Fruit fly (Drosophila melanogaster) whole organism, embryonic: ENCODE data around the gene ebd1.

ENCODE experiments used
- Adf1 ChIP-seq: fragments of 200-800 bp; sonication (Bioruptor generic); IDR thresholded peaks from 2 replicates; pipeline ENCODE4 v1.3.6; 2022; ENCODE audit warnings: missing biosample characterization, missing genetic modification characterization
- Bgb ChIP-seq: fragments of 200-800 bp; sonication (Bioruptor generic); IDR thresholded peaks from 2 replicates; pipeline ENCODE4 v1.3.6; 2022; ENCODE audit warnings: missing biosample characterization, missing genetic modification characterization; ENCODE audit not compliant: partially characterized antibody
- CG10274 ChIP-seq: fragments of 200-800 bp; sonication (Bioruptor generic); optimal IDR thresholded peaks from 3 replicates; lab custom pipeline; 2017; ENCODE audit warnings: missing biosample characterization, mild to moderate bottlenecking, missing genetic modification characterization
- CG10543 ChIP-seq: fragments of 200-800 bp; sonication (Bioruptor generic); optimal IDR thresholded peaks from 3 replicates; lab custom pipeline; 2017; ENCODE audit warnings: missing biosample characterization, mild to moderate bottlenecking, missing genetic modification characterization, moderate library complexity
- CG11093 ChIP-seq: fragments of 200-800 bp; sonication (Bioruptor generic); IDR thresholded peaks from 3 replicates; pipeline ENCODE4 v1.3.6; 2022; ENCODE audit warnings: missing biosample characterization, missing genetic modification characterization
- CG11695 ChIP-seq: fragments of 200-800 bp; sonication (Bioruptor generic); IDR thresholded peaks from 3 replicates; pipeline ENCODE4 v1.3.6; 2022; ENCODE audit warnings: missing biosample characterization, missing genetic modification characterization
- CG12769 ChIP-seq: fragments of 200-800 bp; sonication (Bioruptor generic); optimal IDR thresholded peaks from 2 replicates; lab custom pipeline; 2019; ENCODE audit warnings: missing biosample characterization, mild to moderate bottlenecking, missing genetic modification characterization, moderate library complexity
- CG13894 ChIP-seq: fragments of 200-800 bp; sonication (Bioruptor generic); optimal IDR thresholded peaks from 3 replicates; lab custom pipeline; 2018; ENCODE audit warnings: missing biosample characterization, mild to moderate bottlenecking, missing genetic modification characterization, moderate library complexity
- CG1529 ChIP-seq: fragments of 200-800 bp; sonication (Bioruptor generic); optimal IDR thresholded peaks from 3 replicates; lab custom pipeline; 2018; ENCODE audit warnings: missing biosample characterization, missing genetic modification characterization
- CG2199 ChIP-seq: fragments of 200-800 bp; sonication (Bioruptor generic); IDR thresholded peaks from 3 replicates; pipeline ENCODE4 v1.3.6; 2022; ENCODE audit warnings: missing biosample characterization, missing genetic modification characterization
- CG2889 ChIP-seq: fragments of 200-800 bp; sonication (Bioruptor generic); IDR thresholded peaks from 3 replicates; pipeline ENCODE4 v1.3.6; 2022; ENCODE audit warnings: missing biosample characterization, missing genetic modification characterization
- CG34224 ChIP-seq: fragments of 200-800 bp; sonication (Bioruptor generic); IDR thresholded peaks from 3 replicates; pipeline ENCODE4 v1.3.6; 2022; ENCODE audit warnings: missing biosample characterization, missing genetic modification characterization; ENCODE audit not compliant: partially characterized antibody
- CG6791 ChIP-seq: fragments of 200-800 bp; sonication (Bioruptor generic); IDR thresholded peaks from 3 replicates; pipeline ENCODE4 v1.3.6; 2022; ENCODE audit warnings: missing biosample characterization, missing genetic modification characterization; ENCODE audit not compliant: partially characterized antibody
- CG8290 ChIP-seq, 3 experiments: fragments of 200-800 bp; sonication (Bioruptor generic); optimal IDR thresholded peaks; 2 replicates each; lab custom pipeline; 2016 to 2019; ENCODE audit warnings: missing biosample characterization in 3 of 3, missing genetic modification characterization in 3 of 3, mild to moderate bottlenecking in 2 of 3, moderate library complexity in 1 of 3
- CG9876 ChIP-seq: fragments of 200-800 bp; sonication (Bioruptor generic); optimal IDR thresholded peaks from 2 replicates; lab custom pipeline; 2016; ENCODE audit warnings: missing biosample characterization, missing genetic modification characterization
- Deaf1 ChIP-seq: fragments of 200-800 bp; optimal IDR thresholded peaks from 3 replicates; lab custom pipeline; 2019; ENCODE audit warnings: missing biosample characterization, mild to moderate bottlenecking, missing genetic modification characterization, moderate library complexity
- Dll ChIP-seq: fragments of 200-800 bp; sonication (Bioruptor generic); IDR thresholded peaks from 4 replicates; pipeline ENCODE4 v1.3.6; 2022; ENCODE audit warnings: missing biosample characterization, missing genetic modification characterization; ENCODE audit not compliant: partially characterized antibody
- Drgx ChIP-seq: fragments of 200-800 bp; sonication (Bioruptor generic); IDR thresholded peaks from 2 replicates; pipeline ENCODE4 v1.3.6; 2022; ENCODE audit warnings: missing biosample characterization, missing genetic modification characterization
- Elba2 ChIP-seq: fragments of 200-800 bp; sonication (Bioruptor generic); optimal IDR thresholded peaks from 3 replicates; lab custom pipeline; 2016; ENCODE audit warnings: missing biosample characterization, missing genetic modification characterization
- Lpt ChIP-seq: fragments of >200 bp; optimal IDR thresholded peaks from 2 replicates; lab custom pipeline; 2018; ENCODE audit warnings: missing biosample characterization, missing genetic modification characterization
- Med ChIP-seq: fragments of 200-800 bp; sonication (Bioruptor generic); peaks from one replicate; lab custom pipeline; 2016; ENCODE audit warnings: missing biosample characterization, missing genetic modification characterization, mild to moderate bottlenecking, inconsistent platforms, moderate library complexity
- Optix ChIP-seq: fragments of 200-800 bp; sonication (Bioruptor generic); IDR thresholded peaks from 3 replicates; pipeline ENCODE4 v1.3.6; 2022; ENCODE audit warnings: missing biosample characterization, missing genetic modification characterization
- Scr ChIP-seq: fragments of 200-800 bp; sonication (Bioruptor generic); IDR thresholded peaks from 2 replicates; pipeline ENCODE4 v1.3.6; 2022; ENCODE audit warnings: missing biosample characterization, missing genetic modification characterization; ENCODE audit not compliant: partially characterized antibody
- cad ChIP-seq: fragments of >200 bp; optimal IDR thresholded peaks from 2 replicates; lab custom pipeline; 2017; ENCODE audit warnings: missing biosample characterization, missing genetic modification characterization
- cg ChIP-seq: fragments of 200-800 bp; sonication (Bioruptor generic); optimal IDR thresholded peaks from 3 replicates; lab custom pipeline; 2019; ENCODE audit warnings: missing biosample characterization, mild to moderate bottlenecking, missing genetic modification characterization, moderate library complexity
- chinmo ChIP-seq: fragments of 200-800 bp; sonication (Bioruptor generic); IDR thresholded peaks from 4 replicates; pipeline ENCODE4 v1.3.6; 2022; ENCODE audit warnings: missing biosample characterization, missing genetic modification characterization; ENCODE audit not compliant: partially characterized antibody
- chm ChIP-seq: fragments of 200-800 bp; sonication (Bioruptor generic); IDR thresholded peaks from 2 replicates; pipeline ENCODE4 v1.3.6; 2022; ENCODE audit warnings: missing biosample characterization, missing genetic modification characterization
- crol ChIP-seq: fragments of 200-800 bp; sonication (Bioruptor generic); IDR thresholded peaks from 2 replicates; pipeline ENCODE4 v1.3.6; 2022; ENCODE audit warnings: missing biosample characterization, missing genetic modification characterization
- fd102C ChIP-seq: fragments of 200-800 bp; sonication (Bioruptor generic); optimal IDR thresholded peaks from 2 replicates; lab custom pipeline; 2018; ENCODE audit warnings: missing biosample characterization, mild to moderate bottlenecking, missing genetic modification characterization, moderate library complexity
- maf-S ChIP-seq: fragments of 200-800 bp; sonication (Bioruptor generic); optimal IDR thresholded peaks from 2 replicates; lab custom pipeline; 2016; ENCODE audit warnings: missing biosample characterization, missing genetic modification characterization
- nerfin-1 ChIP-seq: fragments of 200-800 bp; sonication (Bioruptor generic); optimal IDR thresholded peaks from 3 replicates; lab custom pipeline; 2019; ENCODE audit warnings: missing biosample characterization, mild to moderate bottlenecking, missing genetic modification characterization, moderate library complexity
- nmo ChIP-seq: fragments of 200-800 bp; sonication (Bioruptor generic); optimal IDR thresholded peaks from 2 replicates; lab custom pipeline; 2018; ENCODE audit warnings: missing biosample characterization, mild to moderate bottlenecking, missing genetic modification characterization, moderate library complexity
- pho ChIP-seq: fragments of 200-800 bp; sonication (Bioruptor generic); optimal IDR thresholded peaks from 2 replicates; lab custom pipeline; 2016; ENCODE audit warnings: missing biosample characterization, missing genetic modification characterization
- pros ChIP-seq: fragments of 200-800 bp; sonication (Bioruptor generic); optimal IDR thresholded peaks from 3 replicates; lab custom pipeline; 2019; ENCODE audit warnings: missing biosample characterization, mild to moderate bottlenecking, missing genetic modification characterization, moderate library complexity
- row ChIP-seq: fragments of 200-800 bp; sonication (Bioruptor generic); IDR thresholded peaks from 3 replicates; pipeline ENCODE4 v1.3.6; 2022; ENCODE audit warnings: missing biosample characterization, missing genetic modification characterization
- sd ChIP-seq: fragments of 200-800 bp; sonication (Bioruptor generic); optimal IDR thresholded peaks from 3 replicates; lab custom pipeline; 2018; ENCODE audit warnings: missing biosample characterization, mild to moderate bottlenecking, missing genetic modification characterization, moderate library complexity
- sens-2 ChIP-seq: fragments of 200-800 bp; sonication (Bioruptor generic); IDR thresholded peaks from 2 replicates; pipeline ENCODE4 v1.3.6; 2022; ENCODE audit warnings: missing biosample characterization, missing genetic modification characterization
- so ChIP-seq: fragments of 200-800 bp; sonication (Bioruptor generic); IDR thresholded peaks from 3 replicates; pipeline ENCODE4 v1.3.6; 2022; ENCODE audit warnings: missing biosample characterization, missing genetic modification characterization
- sob ChIP-seq: fragments of 200-800 bp; sonication (Bioruptor generic); IDR thresholded peaks from 2 replicates; pipeline ENCODE4 v1.3.6; 2022; ENCODE audit warnings: missing biosample characterization, missing genetic modification characterization
- tna ChIP-seq: fragments of 200-800 bp; sonication (Bioruptor generic); IDR thresholded peaks from 2 replicates; pipeline ENCODE4 v1.3.6; 2022; ENCODE audit warnings: missing biosample characterization, missing genetic modification characterization; ENCODE audit not compliant: partially characterized antibody
- yki ChIP-seq: fragments of >200 bp; optimal IDR thresholded peaks from 3 replicates; lab custom pipeline; 2018
- zf30C ChIP-seq: fragments of 200-800 bp; sonication (Bioruptor generic); optimal IDR thresholded peaks from 3 replicates; lab custom pipeline; 2018; ENCODE audit warnings: missing biosample characterization, mild to moderate bottlenecking, missing genetic modification characterization

The ebd1 gene

DNA sequence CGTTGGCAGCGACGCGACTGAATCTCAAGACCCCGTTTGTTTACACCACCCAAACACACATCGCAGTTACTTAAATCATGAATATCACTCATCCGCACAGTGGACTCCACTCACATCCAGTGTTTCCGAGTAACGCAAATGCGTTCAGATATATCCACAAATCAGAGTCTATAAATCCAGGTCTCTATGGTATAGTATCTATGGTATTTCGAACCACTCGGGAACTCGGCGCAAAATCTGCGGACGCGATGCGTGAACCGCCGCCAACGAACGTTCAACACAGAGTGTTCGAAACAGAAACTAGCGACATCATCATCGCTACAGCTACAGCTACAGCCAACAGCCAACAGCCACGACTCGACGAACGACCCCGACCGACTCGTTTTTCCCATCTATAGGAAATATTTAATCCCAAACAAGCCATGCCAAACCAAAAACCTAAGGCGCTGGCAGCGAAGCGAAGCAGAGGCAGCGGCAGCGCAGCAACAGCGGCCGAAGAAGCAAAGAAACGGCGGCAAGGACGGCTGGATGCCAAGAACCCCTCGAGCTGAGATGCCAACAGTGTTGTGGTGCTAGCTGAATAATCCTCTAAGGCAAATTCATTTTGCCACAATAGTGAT, 13.5 kb upstream of the ebd1 start, which contains the start of gene CG13894 (continued):
- TF ChIP-seq tna (GFP tag; lab: Robert Waterston, UW) (peak; percentile 22; the same call in 1 of the 2 replicates), Adf1 (GFP tag; lab: Robert Waterston, UW) (peak; percentile 90; the same call in 1 of the 2 replicates), CG12769 (tag; lab: Kevin White, UChicago) (peak; percentile 94), pho (no peak), Bgb (peak; percentile 46; the same call in 1 of the 2 replicates), Drgx (GFP tag; lab: Robert Waterston, UW) (peak; percentile 31; the same call in 1 of the 2 replicates), Scr (0 out of 2 replicates have a peak, but pooled peaks have one; percentile 15), CG34224 (GFP tag; lab: Robert Waterston, UW) (peak; percentile 29; the same call in 1 of the 3 replicates), CG11695 (GFP tag; lab: Robert Waterston, UW) (peak; percentile 13; the same call in 1 of the 3 replicates), Lpt (GFP tag; lab: Kevin White, UChicago) (no peak), CG6791 (GFP tag; lab: Robert Waterston, UW) (peak; percentile 88), maf-S (GFP tag; lab: Kevin White, UChicago) (no peak), yki (no peak), CG11093 (no peak), CG1529 (GFP tag; lab: Kevin White, UChicago) (no peak), CG13894 (tag; lab: Kevin White, UChicago) (peak; percentile 100), so (GFP tag; lab: Robert Waterston, UW) (peak; percentile 58; the same call in 2 of the 3 replicates), zf30C (GFP tag; lab: Kevin White, UChicago) (no peak), sens-2 (GFP tag; lab: Robert Waterston, UW) (0 out of 2 replicates have a peak, but pooled peaks have one; percentile 22), CG10274 (GFP tag; lab: Kevin White, UChicago) (peak; percentile 21), CG9876 (GFP tag; lab: Kevin White, UChicago) (no peak), Optix (GFP tag; lab: Robert Waterston, UW) (0 out of 3 replicates have a peak, but pooled peaks have one; percentile 17), chm (GFP tag; lab: Robert Waterston, UW) (peak; percentile 77), sob (peak; percentile 29; the same call in 1 of the 2 replicates), Dll (GFP tag; lab: Robert Waterston, UW) (0 out of 4 replicates have a peak, but pooled peaks have one; percentile 38), CG2889 (no peak)

DNA sequence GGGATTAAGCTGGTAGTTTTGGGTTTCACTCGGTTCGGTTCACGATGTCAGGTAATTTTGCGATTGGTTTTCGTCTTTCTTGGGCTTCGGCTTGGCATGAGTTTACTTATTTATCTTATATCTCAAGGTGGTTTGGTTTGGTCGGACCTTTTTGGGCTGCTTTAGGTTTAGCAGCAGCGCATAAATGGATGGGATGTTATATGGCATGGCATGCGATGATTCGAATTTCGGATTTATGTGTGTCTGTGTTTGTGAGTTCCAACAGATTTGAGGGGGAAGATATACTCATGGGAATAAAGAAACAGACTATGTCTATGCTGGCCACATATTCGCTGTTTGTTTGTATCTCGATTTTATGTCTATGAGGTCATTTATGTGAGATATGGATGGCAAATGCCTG, 12.4 kb upstream of the ebd1 start:
- peak; percentile 86 for TF ChIP-seq CG12769 (tag; lab: Kevin White, UChicago)
- TF ChIP-seq row (GFP tag; lab: Robert Waterston, UW): 0 out of 3 replicates have a peak, but pooled peaks have one; percentile 5
- no peak for TF ChIP-seq CG8290 (GFP tag; optimal IDR thresholded peaks at IDR 0.05; lab: Kevin White, UChicago)
- TF ChIP-seq CG8290 (tag; optimal IDR thresholded peaks at IDR 0.05; lab: Kevin White, UChicago): peak in 1 of 2 experiments; percentile 38
- TF ChIP-seq cad (GFP tag; lab: Kevin White, UChicago): peak; percentile 4
- TF ChIP-seq CG10543: peak; percentile 1
- peak; percentile 33 for TF ChIP-seq nerfin-1 (tag; lab: Kevin White, UChicago)
- peak; percentile 100 for TF ChIP-seq CG13894 (tag; lab: Kevin White, UChicago)
- TF ChIP-seq Elba2 (GFP tag; lab: Kevin White, UChicago): no peak
- peak; percentile 18 for TF ChIP-seq pros (GFP tag; lab: Kevin White, UChicago)
- no peak for TF ChIP-seq nmo (GFP tag; lab: Kevin White, UChicago)
- 0 out of 4 replicates have a peak, but pooled peaks have one; percentile 60 for TF ChIP-seq chinmo
- peak; percentile 83 for TF ChIP-seq Deaf1 (tag; lab: Kevin White, UChicago)
- no peak for TF ChIP-seq fd102C (GFP tag; lab: Kevin White, UChicago)
- TF ChIP-seq crol (GFP tag; lab: Robert Waterston, UW): no peak
- peak; percentile 32 for TF ChIP-seq Med (GFP tag; lab: Kevin White, UChicago)
- TF ChIP-seq chm (GFP tag; lab: Robert Waterston, UW): peak; percentile 31; the same call in 1 of the 2 replicates
- TF ChIP-seq cg (GFP tag; lab: Kevin White, UChicago): peak; percentile 31
- TF ChIP-seq sd (tag; lab: Kevin White, UChicago): peak; percentile 84
- 0 out of 3 replicates have a peak, but pooled peaks have one; percentile 23 for TF ChIP-seq CG2199
